Worm (Caenorhabditis elegans) whole organism, early embryonic: ENCODE results near the gene C24H11.5.

Experiments used
- B0310.2 ChIP-seq: sonication (generic microtip); optimal IDR thresholded peaks from 2 replicates; lab custom pipeline; 2016; ENCODE audit warnings: mild to moderate bottlenecking, missing genetic modification characterization, missing compliant biosample characterization
- F13C5.2 ChIP-seq: sonication (generic microtip); optimal IDR thresholded peaks from 2 replicates; lab custom pipeline; 2017; ENCODE audit warnings: mild to moderate bottlenecking, missing genetic modification characterization, inconsistent platforms, missing compliant biosample characterization
- aly-1 ChIP-seq: sonication (generic microtip); optimal IDR thresholded peaks from 2 replicates; lab custom pipeline; 2016; ENCODE audit warnings: missing genetic modification characterization, missing compliant biosample characterization
- ama-1 ChIP-seq: fragments of 150-350 bp; optimal IDR thresholded peaks from 2 replicates; lab custom pipeline; 2014
- ceh-13 ChIP-seq: fragments of 200-800 bp; sonication (Bioruptor generic); optimal IDR thresholded peaks from 2 replicates; lab custom pipeline; 2018; ENCODE audit warnings: mild to moderate bottlenecking, missing genetic modification characterization, missing compliant biosample characterization
- ceh-36 ChIP-seq: sonication (generic microtip); optimal IDR thresholded peaks from 2 replicates; lab custom pipeline; 2016; ENCODE audit warnings: missing genetic modification characterization, inconsistent platforms, missing compliant biosample characterization
- ets-7 ChIP-seq: sonication (generic microtip); optimal IDR thresholded peaks from 2 replicates; lab custom pipeline; 2016; ENCODE audit warnings: missing genotype, missing genetic modification characterization, missing compliant biosample characterization
- flt-1 ChIP-seq: fragments of 200-800 bp; sonication (Bioruptor generic); IDR thresholded peaks from 2 replicates; pipeline ENCODE4 v1.3.6; 2022; ENCODE audit warnings: missing genetic modification characterization, missing compliant biosample characterization
- hmbx-1 ChIP-seq: sonication (generic microtip); optimal IDR thresholded peaks from 2 replicates; lab custom pipeline; 2016; ENCODE audit warnings: mild to moderate bottlenecking, missing genetic modification characterization, missing compliant biosample characterization
- hmg-4 ChIP-seq: fragments of 200-800 bp; sonication (Bioruptor generic); optimal IDR thresholded peaks from 2 replicates; lab custom pipeline; 2018; ENCODE audit warnings: mild to moderate bottlenecking, missing genetic modification characterization, missing compliant biosample characterization
- hnd-1 ChIP-seq: sonication (generic microtip); optimal IDR thresholded peaks from 2 replicates; lab custom pipeline; 2016; ENCODE audit warnings: missing genetic modification characterization, missing compliant biosample characterization
- pes-1 ChIP-seq: fragments of 200-800 bp; sonication (Bioruptor generic); IDR thresholded peaks from 2 replicates; pipeline ENCODE4 v1.3.6; 2022; ENCODE audit warnings: missing genetic modification reagents, missing genetic modification characterization, missing compliant biosample characterization
- scrt-1 ChIP-seq: fragments of 200-800 bp; sonication (Bioruptor generic); IDR thresholded peaks from 2 replicates; pipeline ENCODE4 v1.3.6; 2022; ENCODE audit warnings: missing genetic modification characterization, missing compliant biosample characterization
- sea-1 ChIP-seq: fragments of 200-800 bp; sonication (Bioruptor generic); conservative IDR thresholded peaks from 2 replicates; pipeline ENCODE4 v1.3.6; 2022; ENCODE audit warnings: missing genetic modification characterization, missing compliant biosample characterization
- tbx-11 ChIP-seq: fragments of 200-800 bp; sonication (Bioruptor generic); IDR thresholded peaks from 2 replicates; pipeline ENCODE4 v1.3.6; 2022; ENCODE audit warnings: missing genetic modification characterization, missing compliant biosample characterization
- tbx-37 ChIP-seq: fragments of 200-800 bp; sonication (Bioruptor generic); conservative IDR thresholded peaks from 2 replicates; pipeline ENCODE4 v1.3.6; 2022; ENCODE audit warnings: missing genetic modification reagents, missing genetic modification characterization, missing compliant biosample characterization
- tra-4 ChIP-seq: sonication (generic microtip); optimal IDR thresholded peaks from 2 replicates; lab custom pipeline; 2017; ENCODE audit warnings: missing genetic modification characterization, missing compliant biosample characterization

The C24H11.5 gene

ce11 chrIII:11780183-11780664 lies at the start of gene C24H11.5:
TSS of gene C24H11.5 (plus strand) at chrIII:11780233.
- TF ChIP-seq ceh-36 (tag; lab: Kevin White, UChicago) (no peak), ceh-13 (GFP tag; lab: Kevin White, UChicago) (no peak), tbx-11 (GFP tag; lab: Robert Waterston, UW) (no peak), tbx-37 (GFP tag; lab: Robert Waterston, UW) (no peak), ets-7 (tag; lab: Kevin White, UChicago) (no peak), hmg-4 (no peak), B0310.2 (tag; lab: Kevin White, UChicago) (no peak), sea-1 (GFP tag; lab: Robert Waterston, UW) (no peak), aly-1 (tag; lab: Kevin White, UChicago) (no peak), ama-1 (no peak), flt-1 (GFP tag; lab: Robert Waterston, UW) (no peak), hmbx-1 (tag; lab: Kevin White, UChicago) (no peak), F13C5.2 (no peak), scrt-1 (GFP tag; lab: Robert Waterston, UW) (no peak), tra-4 (tag; lab: Kevin White, UChicago) (no peak), pes-1 (no peak)

DNA sequence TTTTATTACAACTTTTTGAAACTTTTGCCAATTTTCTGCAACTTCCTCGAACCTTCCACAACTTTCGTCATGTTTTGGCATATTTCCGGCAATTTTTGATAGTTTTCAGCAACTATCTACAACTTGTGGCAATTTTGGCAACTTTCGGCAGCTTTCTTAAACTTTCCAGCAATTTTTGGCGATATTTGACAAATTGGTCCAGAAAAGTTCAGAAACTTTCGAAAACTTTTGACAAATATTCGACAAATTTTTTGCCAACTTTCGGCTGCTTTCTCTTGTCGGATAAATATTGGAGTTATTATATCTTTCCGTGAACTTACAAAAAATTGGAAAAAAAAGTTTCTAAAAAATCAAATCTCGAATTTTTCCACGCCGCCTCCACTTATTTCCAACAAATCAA lies 49.7 kb upstream of the C24H11.5 start, which contains the start of gene Y41C4A.18:
Y41C4A.18 (plus strand) TSS at position 301 of the 400 bp plus-strand sequence.
- TF ChIP-seq flt-1 (GFP tag; lab: Robert Waterston, UW) (no peak), ama-1 (no peak), tbx-11 (GFP tag; lab: Robert Waterston, UW) (no peak), hnd-1 (tag; lab: Kevin White, UChicago) (no peak), tra-4 (tag; lab: Kevin White, UChicago) (no peak), tbx-37 (GFP tag; lab: Robert Waterston, UW) (no peak), hmg-4 (no peak), sea-1 (GFP tag; lab: Robert Waterston, UW) (no peak), scrt-1 (GFP tag; lab: Robert Waterston, UW) (no peak), hmbx-1 (tag; lab: Kevin White, UChicago) (no peak)

ce11 chrIII:11730850-11731249 lies 49.2 kb upstream of the C24H11.5 start:
- TF ChIP-seq tra-4 (tag; lab: Kevin White, UChicago): no peak
- TF ChIP-seq F13C5.2: no peak
- no peak for TF ChIP-seq ama-1
- TF ChIP-seq sea-1 (GFP tag; lab: Robert Waterston, UW): no peak

DNA sequence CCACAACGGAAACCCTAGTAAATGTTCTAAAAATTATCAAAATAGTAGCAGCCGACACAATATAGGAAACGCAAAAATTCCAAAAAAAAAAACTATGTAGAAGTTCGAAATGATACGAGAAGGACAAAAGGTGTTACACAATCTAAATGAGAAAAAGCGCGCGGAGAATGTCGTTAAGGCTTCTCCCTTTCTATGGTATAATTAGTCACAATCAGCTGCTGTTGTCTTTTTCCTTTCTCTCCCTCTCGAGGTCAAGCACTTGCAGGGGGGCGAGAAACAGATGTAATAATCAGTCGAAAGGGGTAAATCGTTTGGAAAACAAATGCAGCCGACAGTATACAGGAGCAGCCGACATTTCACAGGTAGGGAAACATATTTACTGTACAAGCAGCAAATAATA lies 48.5 kb upstream of the C24H11.5 start:
- TF ChIP-seq scrt-1 (GFP tag; lab: Robert Waterston, UW): no peak
- TF ChIP-seq hmbx-1 (tag; lab: Kevin White, UChicago): no peak

ce11 chrIII:11732056-11732455 lies 48.0 kb upstream of the C24H11.5 start, which contains the start of gene Y41C4A.21:
TSS of gene Y41C4A.21 (plus strand) at chrIII:11732356.
- TF ChIP-seq sea-1 (GFP tag; lab: Robert Waterston, UW): no peak
- no peak for TF ChIP-seq ama-1

ce11 chrIII:11732943-11733342 lies 47.1 kb upstream of the C24H11.5 start:
- TF ChIP-seq aly-1 (tag; lab: Kevin White, UChicago): no peak
- TF ChIP-seq pes-1: no peak
- no peak for TF ChIP-seq F13C5.2
- no peak for TF ChIP-seq hnd-1 (tag; lab: Kevin White, UChicago)
- no peak for TF ChIP-seq tbx-37 (GFP tag; lab: Robert Waterston, UW)
- no peak for TF ChIP-seq ets-7 (tag; lab: Kevin White, UChicago)

DNA sequence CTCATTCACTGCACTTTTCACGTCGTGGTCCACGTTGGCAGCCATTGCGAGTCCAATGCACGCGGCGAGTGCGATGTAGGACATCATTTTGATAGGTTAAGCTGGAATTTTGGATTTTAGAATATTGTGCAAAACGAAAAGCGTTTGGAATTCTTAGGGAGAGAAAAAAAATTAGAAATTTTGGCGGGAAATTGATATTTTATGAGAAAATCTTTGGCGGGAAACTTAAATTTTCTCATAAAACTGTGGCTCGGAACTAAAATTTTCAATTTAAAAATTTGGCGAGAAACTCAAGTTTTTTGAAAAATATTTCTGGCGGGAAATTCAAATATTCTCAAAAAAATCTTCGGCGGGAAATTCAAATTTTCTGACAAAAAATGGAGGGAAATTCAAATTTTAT lies 42.5 kb upstream of the C24H11.5 start, which contains the start of gene sup-1:
sup-1 (minus strand) TSS at position 101 of the 400 bp plus-strand sequence.
- TF ChIP-seq tra-4 (tag; lab: Kevin White, UChicago) (no peak), aly-1 (tag; lab: Kevin White, UChicago) (no peak)

- no peak for TF ChIP-seq flt-1 (GFP tag; lab: Robert Waterston, UW)
Observed at ce11 chrIII:11738482-11738881, 41.6 kb upstream of the C24H11.5 start.

DNA sequence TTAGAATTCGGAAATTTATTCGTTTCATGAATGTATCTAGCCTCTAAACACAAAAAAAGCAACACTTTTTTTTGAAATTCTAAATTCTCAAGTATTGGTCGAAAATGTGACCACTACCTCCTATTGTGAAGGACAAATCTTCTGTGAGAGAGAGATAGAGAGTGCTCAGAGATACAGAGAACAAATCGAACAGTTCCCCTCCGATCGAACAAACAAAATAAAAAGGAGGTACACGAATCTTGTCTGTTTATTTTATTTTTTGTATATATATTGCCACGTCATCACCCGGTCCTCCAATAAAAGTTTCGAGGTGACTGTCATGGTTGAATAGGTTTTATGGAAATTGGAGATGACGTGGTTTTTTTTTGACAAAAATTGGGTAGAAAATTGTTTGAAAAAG lies 39.2 kb upstream of the C24H11.5 start:
- TF ChIP-seq pes-1 (no peak), F13C5.2 (no peak), hmbx-1 (tag; lab: Kevin White, UChicago) (no peak), tbx-37 (GFP tag; lab: Robert Waterston, UW) (no peak), ceh-36 (tag; lab: Kevin White, UChicago) (no peak), hmg-4 (no peak), sea-1 (GFP tag; lab: Robert Waterston, UW) (no peak), scrt-1 (GFP tag; lab: Robert Waterston, UW) (no peak), aly-1 (tag; lab: Kevin White, UChicago) (no peak), ama-1 (no peak), ceh-13 (GFP tag; lab: Kevin White, UChicago) (no peak)
